Fruit fly (Drosophila melanogaster) Kc167 (cell line): ENCODE measurements around the gene Gbeta76C.

Source experiments
- Myc ChIP-seq: fragments of >200 bp; optimal IDR thresholded peaks from 2 replicates; lab custom pipeline; 2017; ENCODE audit warnings: missing external identifiers
- Sin3A ChIP-seq: fragments of >200 bp; optimal IDR thresholded peaks from 2 replicates; lab custom pipeline; 2018; ENCODE audit warnings: missing external identifiers
- h ChIP-seq: fragments of >200 bp; optimal IDR thresholded peaks from 3 replicates; lab custom pipeline; 2018; ENCODE audit warnings: missing external identifiers
- insv ChIP-seq: fragments of >200 bp; optimal IDR thresholded peaks from 3 replicates; lab custom pipeline; 2018; ENCODE audit warnings: missing external identifiers
- psq ChIP-seq: fragments of >200 bp; optimal IDR thresholded peaks from 2 replicates; lab custom pipeline; 2017; ENCODE audit warnings: missing external identifiers
- ttk ChIP-seq: sonication (Bioruptor generic); optimal IDR thresholded peaks from 2 replicates; lab custom pipeline; 2017; ENCODE audit warnings: missing external identifiers

dm6 chr3L:19642448-19643020 is 44.9 kb upstream of the Gbeta76C start, which contains the start of gene Rnf146:
- TF ChIP-seq psq (lab: Kevin White, UChicago) (no peak), h (no peak), Myc (lab: Kevin White, UChicago) (no peak), Sin3A (lab: Kevin White, UChicago) (no peak), insv (lab: Kevin White, UChicago) (no peak), ttk (lab: Kevin White, UChicago) (no peak)
